Worm (Caenorhabditis elegans): Measurements from ENCODE around the gene C14E2.7.

ce11 chrX:1830475-1830874, 14.3 kb downstream of the C14E2.7 start:
- TF ChIP-seq nhr-237 (tag; optimal IDR thresholded peaks at IDR 0.05): no peak
- TF ChIP-seq gmeb-1 (tag; optimal IDR thresholded peaks at IDR 0.05): no peak
- no peak for TF ChIP-seq skn-1 (tag; optimal IDR thresholded peaks at IDR 0.05)
- no peak for TF ChIP-seq lin-13 (GFP tag; optimal IDR thresholded peaks at IDR 0.05)
- no peak for TF ChIP-seq sma-9 (GFP tag; optimal IDR thresholded peaks at IDR 0.05)
- TF ChIP-seq sma-9 (tag; optimal IDR thresholded peaks at IDR 0.05): no peak
- no peak for TF ChIP-seq ceh-16 (tag; optimal IDR thresholded peaks at IDR 0.05)
- TF ChIP-seq ama-1 (optimal IDR thresholded peaks at IDR 0.05): no peak
